Worm (Caenorhabditis elegans) whole organism, L1 larva: Measurements from ENCODE around the gene lsm-4.

Source experiments
- unc-130 ChIP-seq: fragments of 150-350 bp; optimal IDR thresholded peaks from 2 replicates; lab custom pipeline; 2017; ENCODE audit warnings: missing biosample characterization, missing genetic modification characterization, inconsistent platforms
- unc-86 ChIP-seq: sonication (generic microtip); optimal IDR thresholded peaks from 2 replicates; lab custom pipeline; 2016; ENCODE audit warnings: missing genetic modification characterization, missing compliant biosample characterization
- ztf-4 ChIP-seq: fragments of 150-350 bp; optimal IDR thresholded peaks from 2 replicates; lab custom pipeline; 2014; ENCODE audit warnings: missing biosample characterization, missing genetic modification characterization

- TF ChIP-seq unc-130 (no peak), ztf-4 (tag; lab: Kevin White, UChicago) (no peak), unc-86 (tag; lab: Kevin White, UChicago) (no peak)
Observed at ce11 chrII:7210187-7210586, 42.8 kb downstream of the lsm-4 start, which contains the start of gene E04F6.15.
